Fruit fly (Drosophila melanogaster) whole organism, embryonic: ENCODE data around the gene Vm26Ac.
A peak's percentile ranks its signal among the peaks of the same experiment; 100 is the strongest.

Experiments
- CG10267 ChIP-seq: fragments of 200-800 bp; sonication (Bioruptor generic); optimal IDR thresholded peaks from 2 replicates; lab custom pipeline; 2018; ENCODE audit warnings: missing biosample characterization, mild to moderate bottlenecking, missing genetic modification characterization, moderate library complexity
- CG11247 ChIP-seq: fragments of 200-800 bp; sonication (Bioruptor generic); IDR thresholded peaks from 2 replicates; pipeline ENCODE4 v1.3.6; 2022; ENCODE audit warnings: missing biosample characterization, missing genetic modification characterization
- CG12071 ChIP-seq: fragments of 200-800 bp; sonication (Bioruptor generic); optimal IDR thresholded peaks from 3 replicates; lab custom pipeline; 2018; ENCODE audit warnings: missing biosample characterization, mild to moderate bottlenecking, missing genetic modification characterization
- CG15011 ChIP-seq: fragments of 200-800 bp; sonication (Bioruptor generic); optimal IDR thresholded peaks from 3 replicates; lab custom pipeline; 2018; ENCODE audit warnings: missing biosample characterization, mild to moderate bottlenecking, missing genetic modification characterization
- CG15479 ChIP-seq: fragments of 200-800 bp; sonication (Bioruptor generic); optimal IDR thresholded peaks from 3 replicates; lab custom pipeline; 2019; ENCODE audit warnings: missing biosample characterization, mild to moderate bottlenecking, missing genetic modification characterization, moderate library complexity
- CG15514 ChIP-seq: fragments of 200-800 bp; sonication (Bioruptor generic); optimal IDR thresholded peaks from 3 replicates; lab custom pipeline; 2017; ENCODE audit warnings: missing biosample characterization, missing genetic modification characterization, mild to moderate bottlenecking, moderate library complexity, missing genetic modification reagents
- CG17328 ChIP-seq: fragments of 200-800 bp; sonication (Bioruptor generic); IDR thresholded peaks from 2 replicates; pipeline ENCODE4 v1.3.6; 2022; ENCODE audit warnings: missing biosample characterization, missing genetic modification characterization
- CG1832 ChIP-seq: fragments of 200-800 bp; sonication (Bioruptor generic); optimal IDR thresholded peaks from 2 replicates; lab custom pipeline; 2017; ENCODE audit warnings: missing biosample characterization, mild to moderate bottlenecking, missing genetic modification characterization, inconsistent platforms
- CG30020 ChIP-seq: fragments of 200-800 bp; optimal IDR thresholded peaks from 2 replicates; lab custom pipeline; 2019; ENCODE audit warnings: missing biosample characterization, mild to moderate bottlenecking, missing genetic modification characterization, moderate library complexity
- CG3065 ChIP-seq: fragments of 200-800 bp; sonication (Bioruptor generic); optimal IDR thresholded peaks from 2 replicates; lab custom pipeline; 2016; ENCODE audit warnings: missing biosample characterization, missing genetic modification characterization
- CG33213 ChIP-seq: fragments of 200-800 bp; sonication (Bioruptor generic); optimal IDR thresholded peaks from 3 replicates; lab custom pipeline; 2016; ENCODE audit warnings: missing biosample characterization, missing genetic modification characterization
- CG7357 ChIP-seq: fragments of 200-800 bp; sonication (Bioruptor generic); IDR thresholded peaks from 3 replicates; pipeline ENCODE4 v1.3.6; 2022; ENCODE audit warnings: missing biosample characterization, missing genetic modification characterization
- CG8290 ChIP-seq, 3 experiments: fragments of 200-800 bp; sonication (Bioruptor generic); optimal IDR thresholded peaks; 2 replicates each; lab custom pipeline; 2016 to 2019; ENCODE audit warnings: missing biosample characterization in 3 of 3, missing genetic modification characterization in 3 of 3, mild to moderate bottlenecking in 2 of 3, moderate library complexity in 1 of 3
- CG8765 ChIP-seq: fragments of 200-800 bp; sonication (Bioruptor generic); IDR thresholded peaks from 2 replicates; pipeline ENCODE4 v1.3.6; 2022; ENCODE audit warnings: missing biosample characterization, missing genetic modification characterization
- Elba2 ChIP-seq: fragments of 200-800 bp; sonication (Bioruptor generic); optimal IDR thresholded peaks from 3 replicates; lab custom pipeline; 2016; ENCODE audit warnings: missing biosample characterization, missing genetic modification characterization
- H15 ChIP-seq: fragments of 200-800 bp; sonication (Bioruptor generic); IDR thresholded peaks from 3 replicates; pipeline ENCODE4 v1.3.6; 2022; ENCODE audit warnings: missing biosample characterization, missing genetic modification characterization
- HLH4C ChIP-seq: fragments of 200-800 bp; sonication (Bioruptor generic); IDR thresholded peaks from 3 replicates; pipeline ENCODE4 v1.3.6; 2022; ENCODE audit warnings: missing biosample characterization, missing genetic modification characterization; ENCODE audit not compliant: partially characterized antibody
- Hr78 ChIP-seq, 2 experiments: fragments of 200-800 bp in 1 of 2; fragments of >200 bp in 1 of 2; sonication (Bioruptor generic) in 1 of 2; optimal IDR thresholded peaks; 2 replicates each; lab custom pipeline; 2017 to 2019; ENCODE audit warnings: missing biosample characterization in 2 of 2, missing genetic modification characterization in 2 of 2, mild to moderate bottlenecking in 1 of 2, moderate library complexity in 1 of 2
- Med ChIP-seq: fragments of 200-800 bp; sonication (Bioruptor generic); peaks from one replicate; lab custom pipeline; 2016; ENCODE audit warnings: missing biosample characterization, missing genetic modification characterization, mild to moderate bottlenecking, inconsistent platforms, moderate library complexity
- NK7.1 ChIP-seq: fragments of 200-800 bp; sonication (Bioruptor generic); optimal IDR thresholded peaks from 3 replicates; lab custom pipeline; 2016; ENCODE audit warnings: missing biosample characterization, missing genetic modification characterization
- Pdp1 ChIP-seq, 2 experiments: fragments of 200-800 bp; sonication (Bioruptor generic); optimal IDR thresholded peaks; 3 replicates each; lab custom pipeline; 2016; ENCODE audit warnings: missing biosample characterization in 2 of 2, missing genetic modification characterization in 2 of 2, mild to moderate bottlenecking in 1 of 2, moderate library complexity in 1 of 2
- Tbp ChIP-seq: fragments of >200 bp; optimal IDR thresholded peaks from 2 replicates; lab custom pipeline; 2018; ENCODE audit warnings: missing biosample characterization, missing genetic modification characterization
- YL-1 ChIP-seq: fragments of 200-800 bp; sonication (Bioruptor generic); optimal IDR thresholded peaks from 3 replicates; lab custom pipeline; 2017; ENCODE audit warnings: missing biosample characterization, mild to moderate bottlenecking, missing genetic modification characterization
- ac ChIP-seq: fragments of 200-800 bp; sonication (Bioruptor generic); optimal IDR thresholded peaks from 3 replicates; lab custom pipeline; 2017; ENCODE audit warnings: missing biosample characterization, mild to moderate bottlenecking, missing genetic modification characterization
- aop ChIP-seq: fragments of 200-800 bp; sonication (Bioruptor generic); IDR thresholded peaks from 2 replicates; pipeline ENCODE4 v1.3.6; 2022; ENCODE audit warnings: missing biosample characterization, missing genetic modification characterization
- ash1 ChIP-seq: fragments of 200-800 bp; sonication (Bioruptor generic); optimal IDR thresholded peaks from 2 replicates; lab custom pipeline; 2018; ENCODE audit warnings: missing biosample characterization, mild to moderate bottlenecking, missing genetic modification characterization
- ato ChIP-seq: fragments of 200-800 bp; sonication (Bioruptor generic); IDR thresholded peaks from 2 replicates; pipeline ENCODE4 v1.3.6; 2022; ENCODE audit warnings: missing biosample characterization, missing genetic modification characterization; ENCODE audit not compliant: partially characterized antibody
- ewg ChIP-seq: fragments of 200-800 bp; sonication (Bioruptor generic); optimal IDR thresholded peaks from 3 replicates; lab custom pipeline; 2017; ENCODE audit warnings: mild to moderate bottlenecking, missing biosample characterization, missing genetic modification reagents, missing genetic modification characterization
- fd102C ChIP-seq: fragments of 200-800 bp; sonication (Bioruptor generic); optimal IDR thresholded peaks from 2 replicates; lab custom pipeline; 2018; ENCODE audit warnings: missing biosample characterization, mild to moderate bottlenecking, missing genetic modification characterization, moderate library complexity
- grn ChIP-seq: fragments of 200-800 bp; sonication (Bioruptor generic); optimal IDR thresholded peaks from 3 replicates; lab custom pipeline; 2017; ENCODE audit warnings: missing biosample characterization, missing genetic modification characterization
- odd ChIP-seq: fragments of 200-800 bp; sonication (Bioruptor generic); optimal IDR thresholded peaks from 2 replicates; lab custom pipeline; 2017; ENCODE audit warnings: missing biosample characterization, mild to moderate bottlenecking, missing genetic modification characterization
- pan ChIP-seq, 4 experiments: fragments of >200 bp in 3 of 4; fragments of 200-800 bp in 1 of 4; sonication (Bioruptor generic) in 1 of 4; optimal IDR thresholded peaks in 3 of 4; IDR thresholded peaks in 1 of 4; 2 replicates each; pipeline versions ENCODE4 v1.3.6 to Lab custom; 2017 to 2022; ENCODE audit warnings: missing biosample characterization in 2 of 4, missing genetic modification characterization in 2 of 4, mixed read lengths in 1 of 4
- phol ChIP-seq: fragments of 200-800 bp; sonication (Bioruptor generic); optimal IDR thresholded peaks from 3 replicates; lab custom pipeline; 2018; ENCODE audit warnings: missing biosample characterization, mild to moderate bottlenecking, missing genetic modification characterization, moderate library complexity
- pros ChIP-seq: fragments of 200-800 bp; sonication (Bioruptor generic); optimal IDR thresholded peaks from 3 replicates; lab custom pipeline; 2019; ENCODE audit warnings: missing biosample characterization, mild to moderate bottlenecking, missing genetic modification characterization, moderate library complexity
- pum ChIP-seq: fragments of 200-800 bp; sonication (Bioruptor generic); optimal IDR thresholded peaks from 2 replicates; lab custom pipeline; 2016; ENCODE audit warnings: missing biosample characterization, missing genetic modification characterization
- shn ChIP-seq: fragments of 200-800 bp; sonication (Bioruptor generic); optimal IDR thresholded peaks from 3 replicates; lab custom pipeline; 2016; ENCODE audit warnings: missing biosample characterization, missing genetic modification characterization
- sug ChIP-seq: fragments of 200-800 bp; optimal IDR thresholded peaks from 2 replicates; lab custom pipeline; 2019; ENCODE audit warnings: missing biosample characterization, mild to moderate bottlenecking, missing genetic modification characterization, moderate library complexity
- tgo ChIP-seq: fragments of 200-800 bp; sonication (Bioruptor generic); IDR thresholded peaks from 3 replicates; pipeline ENCODE4 v1.3.6; 2022; ENCODE audit warnings: missing biosample characterization, missing genetic modification characterization
- z ChIP-seq: fragments of 200-800 bp; sonication (Bioruptor generic); IDR thresholded peaks from 3 replicates; pipeline ENCODE4 v1.3.6; 2022; ENCODE audit warnings: missing biosample characterization, missing genetic modification characterization

Vm26Ac gene

DNA sequence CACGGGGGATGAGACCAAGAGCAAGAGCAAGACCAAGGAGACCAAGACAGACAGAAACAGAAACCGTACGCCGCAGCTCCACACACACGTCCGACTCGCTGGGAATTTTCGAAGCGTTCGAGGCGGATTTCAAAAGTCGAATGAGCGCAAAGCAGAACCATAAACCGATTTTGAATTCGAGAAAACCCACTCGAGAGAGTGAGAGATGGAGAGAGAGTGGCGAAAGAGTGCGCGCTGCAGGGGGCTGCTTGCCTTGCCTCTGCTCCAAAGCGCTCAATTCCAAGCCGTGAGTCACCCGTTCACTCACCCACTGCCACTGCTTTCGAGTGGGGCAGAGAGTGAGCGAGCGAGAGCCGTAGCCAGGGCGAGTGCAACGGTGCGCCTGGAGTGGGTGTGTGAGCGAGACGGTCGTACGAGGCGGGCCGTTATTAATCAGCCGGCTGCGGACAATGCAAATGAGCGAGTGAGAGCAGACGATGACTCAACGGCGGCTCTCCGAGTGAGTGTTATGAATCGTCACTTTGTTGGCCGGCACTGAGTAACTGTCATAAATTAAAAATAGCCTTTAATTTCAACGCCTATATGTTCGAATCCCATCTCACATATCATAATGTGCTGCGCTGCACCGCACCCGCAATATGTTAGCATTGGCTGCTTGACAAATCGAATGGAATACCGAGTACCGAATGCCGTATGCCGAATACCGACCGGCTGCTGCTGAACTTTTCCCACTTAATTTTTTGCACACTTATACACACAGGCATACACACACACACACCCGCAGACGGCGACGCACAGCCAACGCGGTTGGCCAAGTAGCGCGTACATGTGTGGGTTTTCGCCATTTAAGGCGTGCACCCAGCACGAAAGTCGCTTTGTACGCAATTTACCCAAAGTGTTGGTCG is 21.8 kb upstream of the Vm26Ac start (continued):
- TF ChIP-seq YL-1 (GFP tag; lab: Kevin White, UChicago) (peak; percentile 23), tgo (GFP tag; lab: Robert Waterston, UW) (no peak), Med (GFP tag; lab: Kevin White, UChicago) (peak; percentile 87), z (GFP tag; lab: Robert Waterston, UW) (no peak), aop (no peak), NK7.1 (GFP tag; lab: Kevin White, UChicago) (no peak), ash1 (GFP tag; lab: Kevin White, UChicago) (peak; percentile 67), CG17328 (GFP tag; lab: Robert Waterston, UW) (no peak), H15 (no peak), Tbp (no peak), CG15011 (GFP tag; lab: Kevin White, UChicago) (no peak), Pdp1 (GFP tag; optimal IDR thresholded peaks at IDR 0.05; lab: Kevin White, UChicago) (peak in 1 of 2 experiments; percentile 19), Elba2 (GFP tag; lab: Kevin White, UChicago) (no peak), CG8765 (no peak)

- TF ChIP-seq CG8290 (GFP tag; optimal IDR thresholded peaks at IDR 0.05; lab: Kevin White, UChicago) (no peak), CG8290 (tag; optimal IDR thresholded peaks at IDR 0.05; lab: Kevin White, UChicago) (no peak), odd (GFP tag; lab: Kevin White, UChicago) (no peak), CG33213 (GFP tag; lab: Kevin White, UChicago) (no peak), pum (no peak), pros (peak; percentile 40), Hr78 (GFP tag; optimal IDR thresholded peaks at IDR 0.05; lab: Kevin White, UChicago) (peak in 1 of 2 experiments; percentile 33), CG7357 (GFP tag; lab: Robert Waterston, UW) (no peak), grn (GFP tag; lab: Kevin White, UChicago) (peak; percentile 49), HLH4C (GFP tag; lab: Robert Waterston, UW) (no peak), Elba2 (GFP tag; lab: Kevin White, UChicago) (no peak), CG12071 (peak; percentile 7), CG1832 (GFP tag; lab: Kevin White, UChicago) (peak; percentile 46), CG10267 (tag; lab: Kevin White, UChicago) (peak; percentile 42), CG15479 (GFP tag; lab: Kevin White, UChicago) (peak; percentile 79), sug (tag; lab: Kevin White, UChicago) (peak; percentile 93), CG11247 (no peak), CG3065 (GFP tag; lab: Kevin White, UChicago) (peak; percentile 31), pan (optimal IDR thresholded peaks at IDR 0.05; lab: Kevin White, UChicago) (no peak), pan (GFP tag; optimal IDR thresholded peaks at IDR 0.05 in 1 of 2, IDR thresholded peaks at IDR 0.05 in 1 of 2) (no peak), CG30020 (tag; lab: Kevin White, UChicago) (no peak), fd102C (GFP tag; lab: Kevin White, UChicago) (no peak), ac (GFP tag; lab: Kevin White, UChicago) (no peak), ato (no peak), ewg (peak; percentile 95), phol (tag; lab: Kevin White, UChicago) (peak; percentile 61), CG15514 (GFP tag; lab: Kevin White, UChicago) (no peak), Med (GFP tag; lab: Kevin White, UChicago) (peak; percentile 38), shn (GFP tag; lab: Kevin White, UChicago) (no peak)
Measured at dm6 chr2L:5979055-5979399, 20.6 kb upstream of the Vm26Ac start.
